Worm (Caenorhabditis elegans): ENCODE results near the gene ceh-20.

DNA sequence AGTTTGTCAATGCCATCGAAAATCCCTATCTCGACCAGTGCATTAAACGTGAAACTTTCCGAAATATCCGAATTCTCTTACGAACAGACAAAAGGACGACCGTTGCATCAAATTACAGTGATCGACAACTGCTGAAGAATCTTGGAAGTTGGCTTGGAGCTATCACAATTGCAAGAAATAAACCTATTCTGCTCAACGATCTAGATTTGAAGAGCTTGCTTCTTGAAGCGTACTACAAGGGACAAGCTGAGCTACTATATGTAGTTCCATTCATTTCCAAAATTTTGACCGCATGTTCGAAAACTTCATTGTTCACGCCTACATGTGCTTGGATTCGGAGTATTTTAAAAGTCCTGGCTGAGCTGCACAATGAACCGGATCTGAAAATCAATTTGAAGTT lies 25.7 kb upstream of the ceh-20 start:
- no peak for TF ChIP-seq nhr-6 (tag; optimal IDR thresholded peaks at IDR 0.05)
- no peak for TF ChIP-seq sem-4 (tag; optimal IDR thresholded peaks at IDR 0.05)
- TF ChIP-seq sma-9 (GFP tag; optimal IDR thresholded peaks at IDR 0.05) = no peak
- TF ChIP-seq sma-9 (tag; optimal IDR thresholded peaks at IDR 0.05) = no peak
- TF ChIP-seq elt-3 (tag; optimal IDR thresholded peaks at IDR 0.05) = no peak
- TF ChIP-seq ceh-82 (tag; optimal IDR thresholded peaks at IDR 0.05) = no peak
- TF ChIP-seq ZK546.5 (tag; optimal IDR thresholded peaks at IDR 0.05) = no peak
- TF ChIP-seq nhr-237 (tag; optimal IDR thresholded peaks at IDR 0.05) = no peak
- TF ChIP-seq egl-27 (tag; optimal IDR thresholded peaks at IDR 0.05) = no peak
- no peak for TF ChIP-seq lin-39 (tag; optimal IDR thresholded peaks at IDR 0.05)
- no peak for TF ChIP-seq unc-39 (tag; optimal IDR thresholded peaks at IDR 0.05)
- no peak for TF ChIP-seq nhr-23 (tag; optimal IDR thresholded peaks at IDR 0.05)
- TF ChIP-seq dmd-4 (tag; optimal IDR thresholded peaks at IDR 0.05) = no peak
- no peak for TF ChIP-seq snpc-4 (tag; optimal IDR thresholded peaks at IDR 0.05)
